Worm (Caenorhabditis elegans) whole organism, mixed stage, embryonic: ENCODE measurements around the gene F37C4.5.

ENCODE experiments used
- elt-1 ChIP-seq: sonication (generic microtip); optimal IDR thresholded peaks from 2 replicates; lab custom pipeline; 2017; ENCODE audit warnings: missing genetic modification characterization, mild to moderate bottlenecking, missing compliant biosample characterization, antibody characterized with exemption, moderate library complexity, borderline replicate concordance; ENCODE audit not compliant: insufficient read depth
- lin-13 ChIP-seq: fragments of 150-350 bp; optimal IDR thresholded peaks from 2 replicates; lab custom pipeline; 2014; ENCODE audit warnings: missing biosample characterization, missing genetic modification characterization
- lin-32 ChIP-seq: fragments of 200-800 bp; sonication (Bioruptor generic); optimal IDR thresholded peaks from 2 replicates; lab custom pipeline; 2018; ENCODE audit warnings: mild to moderate bottlenecking, missing genetic modification characterization, missing compliant biosample characterization
- mls-2 ChIP-seq: sonication (generic microtip); optimal IDR thresholded peaks from 2 replicates; lab custom pipeline; 2016; ENCODE audit warnings: mild to moderate bottlenecking, missing genetic modification characterization, moderate library complexity, missing compliant biosample characterization
- nhr-12 ChIP-seq: fragments of 150-350 bp; optimal IDR thresholded peaks from 2 replicates; lab custom pipeline; 2014; ENCODE audit warnings: missing biosample characterization, missing genetic modification characterization
- nhr-28 ChIP-seq: fragments of 150-350 bp; optimal IDR thresholded peaks from 2 replicates; lab custom pipeline; 2014; ENCODE audit warnings: missing biosample characterization, missing genetic modification characterization
- nhr-76 ChIP-seq: sonication (generic microtip); optimal IDR thresholded peaks from 2 replicates; lab custom pipeline; 2017; ENCODE audit warnings: missing biosample characterization, missing genetic modification characterization
- pha-4 ChIP-seq: fragments of 150-350 bp; optimal IDR thresholded peaks from 2 replicates; lab custom pipeline; 2018; ENCODE audit warnings: missing biosample characterization, missing genetic modification reagents, missing genetic modification characterization
- sptf-1 ChIP-seq: sonication (generic microtip); optimal IDR thresholded peaks from 2 replicates; lab custom pipeline; 2017; ENCODE audit warnings: mild to moderate bottlenecking, missing genetic modification characterization, moderate library complexity, missing compliant biosample characterization
- unc-120 ChIP-seq: sonication (generic microtip); optimal IDR thresholded peaks from 2 replicates; lab custom pipeline; 2017; ENCODE audit warnings: missing genetic modification characterization, missing compliant biosample characterization; ENCODE audit not compliant: poor library complexity, severe bottlenecking
- unc-39 ChIP-seq: fragments of 150-350 bp; optimal IDR thresholded peaks from 2 replicates; lab custom pipeline; 2014; ENCODE audit warnings: missing biosample characterization, missing genetic modification characterization

DNA sequence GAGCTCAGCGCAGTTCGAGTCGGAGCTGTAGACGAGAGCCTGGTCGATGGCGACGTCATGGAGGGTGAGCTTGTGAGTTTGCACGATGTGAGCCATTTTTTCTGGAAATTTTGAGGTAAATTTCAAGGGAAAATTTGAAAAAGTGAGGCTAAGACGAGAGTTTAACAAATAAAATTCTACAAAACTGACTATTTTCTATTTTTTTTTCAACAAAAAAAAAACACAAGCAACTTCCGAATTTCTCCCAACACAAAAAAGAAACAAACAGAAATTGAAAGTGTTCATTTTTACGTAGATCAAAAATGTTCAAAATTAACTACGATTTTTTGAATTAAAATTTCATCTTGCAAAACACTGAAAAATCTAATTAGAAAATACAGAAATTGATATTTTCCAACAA lies at the start of gene F37C4.5:
- no peak for TF ChIP-seq unc-120 (tag; lab: Kevin White, UChicago)
- TF ChIP-seq nhr-28 = no peak
- no peak for TF ChIP-seq unc-39 (tag; lab: Kevin White, UChicago)
- no peak for TF ChIP-seq nhr-12 (tag; lab: Kevin White, UChicago)
- no peak for TF ChIP-seq lin-13 (tag; lab: Kevin White, UChicago)
- no peak for TF ChIP-seq pha-4 (tag; lab: Kevin White, UChicago)
- TF ChIP-seq lin-32 (GFP tag; lab: Kevin White, UChicago) = no peak
- no peak for TF ChIP-seq nhr-76 (tag; lab: Kevin White, UChicago)
- no peak for TF ChIP-seq sptf-1 (tag; lab: Kevin White, UChicago)
- no peak for TF ChIP-seq elt-1
- no peak for TF ChIP-seq mls-2 (tag; lab: Kevin White, UChicago)
